Worm (Caenorhabditis elegans): ENCODE data around the gene C18A11.4.
A peak's percentile ranks its signal among the peaks of the same experiment; 100 is the strongest.

The C18A11.4 gene

ce11 chrX:8004845-8005244 is 40.5 kb upstream of the C18A11.4 start:
- TF ChIP-seq pha-4 (tag; optimal IDR thresholded peaks at IDR 0.05): no peak
- no peak for TF ChIP-seq dpl-1 (GFP tag; optimal IDR thresholded peaks at IDR 0.05)
- no peak for TF ChIP-seq zim-3 (tag; optimal IDR thresholded peaks at IDR 0.05)
- TF ChIP-seq ccch-3 (GFP tag; optimal IDR thresholded peaks at IDR 0.05): no peak
- no peak for TF ChIP-seq F52B5.7 (tag; optimal IDR thresholded peaks at IDR 0.05)
- no peak for TF ChIP-seq ztf-22 (GFP tag; optimal IDR thresholded peaks at IDR 0.05)
- no peak for TF ChIP-seq madf-10 (tag; optimal IDR thresholded peaks at IDR 0.05)
- no peak for TF ChIP-seq nhr-120 (GFP tag; IDR thresholded peaks at IDR 0.05)

ce11 chrX:8005967-8006366 is 39.4 kb upstream of the C18A11.4 start:
- TF ChIP-seq xnd-1 (tag; optimal IDR thresholded peaks at IDR 0.05): no peak
- TF ChIP-seq let-526 (GFP tag; IDR thresholded peaks at IDR 0.05): no peak
- no peak for TF ChIP-seq hmg-20 (GFP tag; IDR thresholded peaks at IDR 0.05)
- TF ChIP-seq Y53G8AR.9 (GFP tag; conservative IDR thresholded peaks at IDR 0.05): no peak
- TF ChIP-seq snpc-1.3 (tag; optimal IDR thresholded peaks at IDR 0.05; ENCODE audit: insufficient read depth): no peak
- TF ChIP-seq fkh-3 (tag; optimal IDR thresholded peaks at IDR 0.05): no peak
- TF ChIP-seq ztf-25 (GFP tag; IDR thresholded peaks at IDR 0.05): no peak
- TF ChIP-seq B0261.1 (tag; optimal IDR thresholded peaks at IDR 0.05): no peak
- no peak for TF ChIP-seq aptf-2 (GFP tag; conservative IDR thresholded peaks at IDR 0.05)
- TF ChIP-seq hmg-1.2 (GFP tag; IDR thresholded peaks at IDR 0.05): no peak
- no peak for TF ChIP-seq madf-10 (tag; optimal IDR thresholded peaks at IDR 0.05)
- no peak for TF ChIP-seq efl-1 (GFP tag; optimal IDR thresholded peaks at IDR 0.05)
- no peak for TF ChIP-seq ceh-58 (GFP tag; IDR thresholded peaks at IDR 0.05)
- TF ChIP-seq madf-3 (GFP tag; IDR thresholded peaks at IDR 0.05): no peak
- TF ChIP-seq rpc-1 (optimal IDR thresholded peaks at IDR 0.05): no peak
- TF ChIP-seq rpc-1 (tag; optimal IDR thresholded peaks at IDR 0.05): no peak
- no peak for TF ChIP-seq ceh-40 (GFP tag; IDR thresholded peaks at IDR 0.05)

DNA sequence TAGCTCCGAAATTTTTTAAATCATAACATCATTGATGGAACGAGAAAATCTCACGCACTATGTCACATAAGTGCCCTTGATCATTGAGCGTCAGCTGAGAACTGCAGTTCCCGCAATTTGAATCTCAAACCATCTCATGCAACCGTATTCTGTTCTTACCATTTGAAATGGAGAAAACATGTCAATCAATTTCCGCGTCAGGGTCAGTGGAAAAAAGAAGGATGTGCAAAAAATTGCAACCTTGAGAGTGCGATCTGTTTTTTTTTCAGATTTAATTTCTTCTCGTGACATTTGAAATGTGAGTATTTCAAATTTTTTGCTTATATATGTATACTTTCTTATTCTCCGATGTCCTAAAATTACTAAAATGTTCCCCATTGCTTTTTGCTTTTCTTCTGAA is 34.7 kb upstream of the C18A11.4 start:
- TF ChIP-seq zfh-2 (GFP tag; conservative IDR thresholded peaks at IDR 0.05) (no peak), ceh-79 (tag; optimal IDR thresholded peaks at IDR 0.05) (no peak)

DNA sequence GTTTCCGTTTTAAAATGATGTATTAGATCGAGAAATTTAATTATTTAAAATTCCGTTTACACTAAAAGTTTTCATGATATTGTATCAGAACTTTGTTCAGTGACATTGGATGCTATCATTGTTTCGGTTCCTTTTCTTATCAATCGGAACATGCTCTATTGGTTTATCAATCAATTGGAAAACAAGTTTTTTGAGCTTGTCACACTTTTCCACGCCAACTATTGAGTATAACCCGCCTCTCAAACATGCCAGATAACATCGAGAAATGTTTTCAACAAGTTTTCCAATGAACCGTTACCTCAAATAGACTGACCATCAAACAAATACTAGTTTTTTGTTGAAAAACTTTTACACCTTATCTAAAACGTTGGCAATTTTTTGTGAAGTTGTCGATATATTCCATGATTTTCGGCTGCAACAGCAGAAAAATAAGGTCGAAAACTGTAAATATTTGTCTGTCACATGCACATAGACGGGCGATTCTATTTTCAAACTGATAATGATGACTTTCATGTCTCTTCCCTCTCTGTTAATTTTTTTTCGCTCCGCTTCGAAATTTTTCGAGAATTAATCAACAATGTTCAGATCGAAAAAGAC is 30.8 kb upstream of the C18A11.4 start, which contains the start of gene unk-1:
TSS of gene unk-1 (plus strand) at position 577 of the 597 bp plus-strand sequence.
- TF ChIP-seq ZK185.1 (tag; optimal IDR thresholded peaks at IDR 0.05; ENCODE audit: poor library complexity, severe bottlenecking) (peak; percentile 14), ztf-18 (tag; optimal IDR thresholded peaks at IDR 0.05) (no peak), B0336.3 (GFP tag; IDR thresholded peaks at IDR 0.05) (no peak), ets-4 (GFP tag; optimal IDR thresholded peaks at IDR 0.05) (peak; percentile 27), nhr-80 (tag; optimal IDR thresholded peaks at IDR 0.05) (peak; percentile 57)

ce11 chrX:8015889-8016288 is 29.4 kb upstream of the C18A11.4 start:
- TF ChIP-seq ZK185.1 (tag; optimal IDR thresholded peaks at IDR 0.05; ENCODE audit: poor library complexity, severe bottlenecking) (no peak), hrde-1 (tag; optimal IDR thresholded peaks at IDR 0.05; ENCODE audit: borderline replicate concordance) (no peak), F23B12.7 (tag; optimal IDR thresholded peaks at IDR 0.05; ENCODE audit: insufficient read depth) (no peak), madf-3 (GFP tag; IDR thresholded peaks at IDR 0.05) (no peak), K12H6.12 (tag; optimal IDR thresholded peaks at IDR 0.05) (peak; percentile 18), ceh-27 (GFP tag; optimal IDR thresholded peaks at IDR 0.05) (peak; percentile 25), lin-35 (GFP tag; optimal IDR thresholded peaks at IDR 0.05) (no peak), ceh-58 (GFP tag; IDR thresholded peaks at IDR 0.05) (no peak), cebp-1 (GFP tag; IDR thresholded peaks at IDR 0.05) (no peak), cebp-1 (tag; optimal IDR thresholded peaks at IDR 0.05) (peak; percentile 9)
